Fruit fly (Drosophila melanogaster): ENCODE measurements around the gene CG8500.

DNA sequence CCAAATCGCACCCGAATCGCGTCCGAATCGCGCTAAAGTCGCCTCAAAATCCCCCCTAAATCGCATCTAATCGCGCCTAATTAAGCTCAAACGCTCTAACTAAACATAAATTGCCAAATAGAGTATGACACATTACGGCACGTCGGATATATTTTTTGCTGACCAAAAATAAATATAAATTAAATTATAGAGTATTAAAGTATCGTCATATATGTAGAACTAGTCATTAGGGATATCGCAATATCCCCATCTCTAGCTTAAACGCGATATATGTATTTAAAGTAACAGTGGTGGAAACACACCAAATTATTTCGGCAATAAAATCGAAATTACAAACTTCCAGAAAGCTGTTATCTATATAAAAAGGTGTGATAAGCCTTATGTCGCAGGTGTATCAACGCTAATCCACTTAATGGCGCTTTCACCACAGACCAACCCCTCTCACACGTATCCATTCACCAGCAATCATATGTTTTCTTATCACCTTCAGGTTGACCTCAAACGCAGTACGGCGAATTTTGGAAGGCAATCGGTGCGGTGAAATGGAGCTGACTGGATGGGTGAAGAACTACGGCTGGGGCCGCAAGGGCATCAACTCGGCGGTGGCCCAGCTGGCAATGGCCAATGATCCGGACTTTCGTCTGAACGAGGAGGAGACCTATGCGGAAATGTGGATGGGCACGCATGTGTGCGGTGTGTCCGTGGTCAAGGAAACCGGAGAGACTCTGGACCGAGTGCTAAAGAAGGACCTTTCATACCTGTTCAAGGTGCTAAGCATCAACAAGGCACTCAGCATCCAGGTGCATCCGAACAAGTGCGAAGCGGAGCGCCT, 24.9 kb upstream of the CG8500 start, which contains the start of gene Mpi:
- TF ChIP-seq CG10147 (GFP tag; optimal IDR thresholded peaks at IDR 0.05) (no peak), CG2875 (GFP tag; optimal IDR thresholded peaks at IDR 0.05) (peak; percentile 14), ato (GFP tag; IDR thresholded peaks at IDR 0.05; ENCODE audit: partially characterized antibody) (0 out of 2 replicates have a peak, but pooled peaks have one; percentile 45), Sox100B (GFP tag; optimal IDR thresholded peaks at IDR 0.05) (no peak), peb (GFP tag; IDR thresholded peaks at IDR 0.05) (no peak), CG1792 (GFP tag; optimal IDR thresholded peaks at IDR 0.05) (no peak)

All from whole organism, embryonic.